Fruit fly (Drosophila melanogaster): ENCODE data around the gene CG31099.

dm6 chr3R:25312583-25312982 is 1.8 kb upstream of the CG31099 start:
- TF ChIP-seq usp (GFP tag; optimal IDR thresholded peaks at IDR 0.05): no peak
- no peak for TF ChIP-seq Dll (optimal IDR thresholded peaks at IDR 0.05)
- no peak for TF ChIP-seq psq (optimal IDR thresholded peaks at IDR 0.05)
- TF ChIP-seq EcR (GFP tag; optimal IDR thresholded peaks at IDR 0.05): no peak
